Worm (Caenorhabditis elegans) whole organism, early embryonic: ENCODE data around the gene hizr-1.

Source experiments
- hmbx-1 ChIP-seq: sonication (generic microtip); optimal IDR thresholded peaks from 2 replicates; lab custom pipeline; 2016; ENCODE audit warnings: mild to moderate bottlenecking, missing genetic modification characterization, missing compliant biosample characterization
- sea-1 ChIP-seq: fragments of 200-800 bp; sonication (Bioruptor generic); conservative IDR thresholded peaks from 2 replicates; pipeline ENCODE4 v1.3.6; 2022; ENCODE audit warnings: missing genetic modification characterization, missing compliant biosample characterization

DNA sequence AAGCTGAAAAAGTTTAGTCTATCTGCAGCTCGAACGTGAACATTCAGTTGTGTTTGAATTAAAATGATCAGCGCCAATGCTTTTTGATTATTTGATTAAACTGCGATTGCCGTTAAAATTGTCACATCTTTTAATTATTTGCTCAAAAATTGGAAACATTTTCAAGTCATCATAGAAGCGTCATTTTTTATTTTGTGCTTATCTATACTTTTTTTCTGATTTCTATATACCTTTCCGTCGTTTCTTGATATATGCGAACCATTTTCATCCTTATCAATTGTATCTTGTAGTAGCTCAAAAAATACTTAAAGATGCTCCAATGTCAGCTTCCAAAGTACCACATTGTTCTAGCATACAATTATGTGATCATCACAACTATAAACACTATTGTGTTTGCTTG, 33.2 kb downstream of the hizr-1 start:
- TF ChIP-seq sea-1 (GFP tag; lab: Robert Waterston, UW) (no peak), hmbx-1 (no peak)
